Fruit fly (Drosophila melanogaster) whole organism, embryonic: ENCODE data around the gene Dop1R2.

Source experiments
- Abd-B ChIP-seq: fragments of 200-800 bp; sonication (Bioruptor generic); optimal IDR thresholded peaks from 2 replicates; lab custom pipeline; 2018; ENCODE audit warnings: missing biosample characterization, mild to moderate bottlenecking, missing genetic modification characterization, moderate library complexity
- Adf1 ChIP-seq: fragments of 200-800 bp; sonication (Bioruptor generic); IDR thresholded peaks from 2 replicates; pipeline ENCODE4 v1.3.6; 2022; ENCODE audit warnings: missing biosample characterization, missing genetic modification characterization
- Atf-2 ChIP-seq: fragments of 200-800 bp; sonication (Bioruptor generic); optimal IDR thresholded peaks from 2 replicates; lab custom pipeline; 2016; ENCODE audit warnings: missing biosample characterization, missing genetic modification characterization
- B-H2 ChIP-seq: fragments of 200-800 bp; sonication (Bioruptor generic); optimal IDR thresholded peaks from 2 replicates; lab custom pipeline; 2018; ENCODE audit warnings: missing biosample characterization, mild to moderate bottlenecking, missing genetic modification characterization
- CG1024 ChIP-seq: fragments of 200-800 bp; sonication (Bioruptor generic); IDR thresholded peaks from 2 replicates; pipeline ENCODE4 v1.3.6; 2022; ENCODE audit warnings: missing biosample characterization, missing genetic modification characterization
- CG10654 ChIP-seq: fragments of 200-800 bp; sonication (Bioruptor generic); optimal IDR thresholded peaks from 2 replicates; lab custom pipeline; 2016; ENCODE audit warnings: missing biosample characterization, missing genetic modification characterization
- CG11504 ChIP-seq: fragments of 200-800 bp; sonication (Bioruptor generic); optimal IDR thresholded peaks from 3 replicates; lab custom pipeline; 2019; ENCODE audit warnings: missing biosample characterization, mild to moderate bottlenecking, missing genetic modification characterization, moderate library complexity
- CG12071 ChIP-seq: fragments of 200-800 bp; sonication (Bioruptor generic); optimal IDR thresholded peaks from 3 replicates; lab custom pipeline; 2018; ENCODE audit warnings: missing biosample characterization, mild to moderate bottlenecking, missing genetic modification characterization
- CG15696 ChIP-seq: fragments of 200-800 bp; sonication (Bioruptor generic); optimal IDR thresholded peaks from 2 replicates; lab custom pipeline; 2019; ENCODE audit warnings: missing biosample characterization, mild to moderate bottlenecking, missing genetic modification characterization, moderate library complexity
- CG17328 ChIP-seq: fragments of 200-800 bp; sonication (Bioruptor generic); IDR thresholded peaks from 2 replicates; pipeline ENCODE4 v1.3.6; 2022; ENCODE audit warnings: missing biosample characterization, missing genetic modification characterization
- CG18262 ChIP-seq: fragments of 200-800 bp; optimal IDR thresholded peaks from 3 replicates; lab custom pipeline; 2019; ENCODE audit warnings: missing biosample characterization, mild to moderate bottlenecking, missing genetic modification characterization, moderate library complexity
- CG18476 ChIP-seq: fragments of 200-800 bp; sonication (Bioruptor generic); optimal IDR thresholded peaks from 2 replicates; lab custom pipeline; 2016; ENCODE audit warnings: missing biosample characterization, mild to moderate bottlenecking, missing genetic modification characterization
- CG2120 ChIP-seq: fragments of 200-800 bp; sonication (Bioruptor generic); optimal IDR thresholded peaks from 3 replicates; lab custom pipeline; 2016; ENCODE audit warnings: missing biosample characterization, missing genetic modification characterization
- CG2712 ChIP-seq: fragments of 200-800 bp; optimal IDR thresholded peaks from 3 replicates; lab custom pipeline; 2019; ENCODE audit warnings: missing biosample characterization, mild to moderate bottlenecking, missing genetic modification characterization, moderate library complexity
- CG2875 ChIP-seq: fragments of 200-800 bp; sonication (Bioruptor generic); optimal IDR thresholded peaks from 2 replicates; lab custom pipeline; 2017; ENCODE audit warnings: missing biosample characterization, mild to moderate bottlenecking, missing genetic modification characterization, missing genetic modification reagents
- CG3847 ChIP-seq: fragments of 200-800 bp; sonication (Bioruptor generic); IDR thresholded peaks from 2 replicates; pipeline ENCODE4 v1.3.6; 2022; ENCODE audit warnings: missing biosample characterization, missing genetic modification characterization
- CG5953 ChIP-seq: fragments of 200-800 bp; sonication (Bioruptor generic); IDR thresholded peaks from 2 replicates; pipeline ENCODE4 v1.3.6; 2022; ENCODE audit warnings: missing biosample characterization, missing genetic modification characterization
- CG7556 ChIP-seq: fragments of 200-800 bp; sonication (Bioruptor generic); optimal IDR thresholded peaks from 2 replicates; lab custom pipeline; 2017; ENCODE audit warnings: missing biosample characterization, mild to moderate bottlenecking, missing genetic modification characterization
- CG7839 ChIP-seq: fragments of 200-800 bp; sonication (Bioruptor generic); optimal IDR thresholded peaks from 3 replicates; lab custom pipeline; 2018; ENCODE audit warnings: missing biosample characterization, mild to moderate bottlenecking, missing genetic modification characterization, moderate library complexity
- D ChIP-seq, 2 experiments: fragments of 200-800 bp in 1 of 2; fragments of >200 bp in 1 of 2; sonication (Bioruptor generic) in 1 of 2; optimal IDR thresholded peaks; 2 replicates in 1 of 2; 3 replicates in 1 of 2; lab custom pipeline; 2017; ENCODE audit warnings: mild to moderate bottlenecking in 1 of 2, missing biosample characterization in 1 of 2, missing genetic modification characterization in 1 of 2, missing genetic modification reagents in 1 of 2
- Deaf1 ChIP-seq: fragments of 200-800 bp; optimal IDR thresholded peaks from 3 replicates; lab custom pipeline; 2019; ENCODE audit warnings: missing biosample characterization, mild to moderate bottlenecking, missing genetic modification characterization, moderate library complexity
- Dek ChIP-seq: fragments of 200-800 bp; sonication (Bioruptor generic); optimal IDR thresholded peaks from 3 replicates; lab custom pipeline; 2019; ENCODE audit warnings: missing biosample characterization, mild to moderate bottlenecking, missing genetic modification characterization, moderate library complexity
- Dll ChIP-seq: fragments of 200-800 bp; sonication (Bioruptor generic); IDR thresholded peaks from 4 replicates; pipeline ENCODE4 v1.3.6; 2022; ENCODE audit warnings: missing biosample characterization, missing genetic modification characterization; ENCODE audit not compliant: partially characterized antibody
- Dref ChIP-seq: fragments of 200-800 bp; sonication (Bioruptor generic); IDR thresholded peaks from 2 replicates; pipeline ENCODE4 v1.3.6; 2022; ENCODE audit warnings: missing biosample characterization, missing genetic modification characterization
- E2f1 ChIP-seq: fragments of 200-800 bp; sonication (Bioruptor generic); IDR thresholded peaks from 2 replicates; pipeline ENCODE4 v1.3.6; 2022; ENCODE audit warnings: missing biosample characterization, missing genetic modification characterization
- Elba2 ChIP-seq: fragments of 200-800 bp; sonication (Bioruptor generic); optimal IDR thresholded peaks from 3 replicates; lab custom pipeline; 2016; ENCODE audit warnings: missing biosample characterization, missing genetic modification characterization
- Ets97D ChIP-seq: fragments of 200-800 bp; sonication (Bioruptor generic); optimal IDR thresholded peaks from 3 replicates; lab custom pipeline; 2016; ENCODE audit warnings: missing biosample characterization, missing genetic modification characterization
- Hr3 ChIP-seq: fragments of 200-800 bp; sonication (Bioruptor generic); optimal IDR thresholded peaks from 3 replicates; lab custom pipeline; 2016; ENCODE audit warnings: missing biosample characterization, missing genetic modification characterization
- Jarid2 ChIP-seq: fragments of 200-800 bp; sonication (Bioruptor generic); optimal IDR thresholded peaks from 3 replicates; lab custom pipeline; 2017; ENCODE audit warnings: mild to moderate bottlenecking, missing biosample characterization, missing genetic modification reagents, missing genetic modification characterization
- Lhr ChIP-seq: fragments of 200-800 bp; sonication (Bioruptor generic); optimal IDR thresholded peaks from 3 replicates; lab custom pipeline; 2017; ENCODE audit warnings: mild to moderate bottlenecking, missing biosample characterization, missing genetic modification reagents, missing genetic modification characterization
- Mad ChIP-seq: fragments of 200-800 bp; sonication (Bioruptor generic); optimal IDR thresholded peaks from 2 replicates; lab custom pipeline; 2016; ENCODE audit warnings: missing biosample characterization, missing genetic modification characterization
- Nf-YC ChIP-seq: fragments of 200-800 bp; optimal IDR thresholded peaks from 3 replicates; lab custom pipeline; 2019; ENCODE audit warnings: missing biosample characterization, mild to moderate bottlenecking, missing genetic modification characterization, moderate library complexity
- Poxn ChIP-seq: fragments of 200-800 bp; sonication (Bioruptor generic); IDR thresholded peaks from 2 replicates; pipeline ENCODE4 v1.3.6; 2022; ENCODE audit warnings: missing biosample characterization, missing genetic modification characterization
- Rfx ChIP-seq: fragments of 200-800 bp; sonication (Bioruptor generic); IDR thresholded peaks from 2 replicates; pipeline ENCODE4 v1.3.6; 2022; ENCODE audit warnings: missing biosample characterization, missing genetic modification characterization
- chn ChIP-seq: fragments of 200-800 bp; sonication (Bioruptor generic); optimal IDR thresholded peaks from 2 replicates; lab custom pipeline; 2016; ENCODE audit warnings: missing biosample characterization, missing genetic modification characterization
- fd96Cb ChIP-seq: fragments of 200-800 bp; sonication (Bioruptor generic); optimal IDR thresholded peaks from 2 replicates; lab custom pipeline; 2018; ENCODE audit warnings: missing biosample characterization, mild to moderate bottlenecking, missing genetic modification characterization, moderate library complexity
- grn ChIP-seq: fragments of 200-800 bp; sonication (Bioruptor generic); optimal IDR thresholded peaks from 3 replicates; lab custom pipeline; 2017; ENCODE audit warnings: missing biosample characterization, missing genetic modification characterization
- hb ChIP-seq: fragments of 200-800 bp; sonication (Bioruptor generic); IDR thresholded peaks from 3 replicates; pipeline ENCODE4 v1.3.6; 2022; ENCODE audit warnings: missing biosample characterization, missing genetic modification characterization; ENCODE audit not compliant: partially characterized antibody
- hbn ChIP-seq: fragments of 200-800 bp; sonication (Bioruptor generic); IDR thresholded peaks from 2 replicates; pipeline ENCODE4 v1.3.6; 2022; ENCODE audit warnings: missing biosample characterization, missing genetic modification characterization; ENCODE audit not compliant: partially characterized antibody
- mirr ChIP-seq: fragments of 200-800 bp; sonication (Bioruptor generic); optimal IDR thresholded peaks from 3 replicates; lab custom pipeline; 2018; ENCODE audit warnings: missing biosample characterization, mild to moderate bottlenecking, missing genetic modification characterization
- peb ChIP-seq: fragments of 200-800 bp; sonication (Bioruptor generic); IDR thresholded peaks from 2 replicates; pipeline ENCODE4 v1.3.6; 2022; ENCODE audit warnings: missing biosample characterization, missing genetic modification characterization
- phol ChIP-seq: fragments of 200-800 bp; sonication (Bioruptor generic); optimal IDR thresholded peaks from 3 replicates; lab custom pipeline; 2018; ENCODE audit warnings: missing biosample characterization, mild to moderate bottlenecking, missing genetic modification characterization, moderate library complexity
- pita ChIP-seq: fragments of 200-800 bp; sonication (Bioruptor generic); optimal IDR thresholded peaks from 2 replicates; lab custom pipeline; 2017; ENCODE audit warnings: missing biosample characterization, mild to moderate bottlenecking, missing genetic modification characterization
- slbo ChIP-seq: fragments of 200-800 bp; sonication (Bioruptor generic); IDR thresholded peaks from 2 replicates; pipeline ENCODE4 v1.3.6; 2022; ENCODE audit warnings: missing biosample characterization, missing genetic modification characterization
- sr ChIP-seq: fragments of 200-800 bp; sonication (Bioruptor generic); IDR thresholded peaks from 3 replicates; pipeline ENCODE4 v1.3.6; 2022; ENCODE audit warnings: missing biosample characterization, missing genetic modification characterization
- tup ChIP-seq: fragments of 200-800 bp; sonication (Bioruptor generic); optimal IDR thresholded peaks from 2 replicates; lab custom pipeline; 2016; ENCODE audit warnings: missing biosample characterization, mild to moderate bottlenecking, missing genetic modification characterization, moderate library complexity
- twi ChIP-seq: fragments of 200-800 bp; optimal IDR thresholded peaks from 2 replicates; lab custom pipeline; 2019; ENCODE audit warnings: missing biosample characterization, mild to moderate bottlenecking, missing genetic modification characterization, moderate library complexity
- zf30C ChIP-seq: fragments of 200-800 bp; sonication (Bioruptor generic); optimal IDR thresholded peaks from 3 replicates; lab custom pipeline; 2018; ENCODE audit warnings: missing biosample characterization, mild to moderate bottlenecking, missing genetic modification characterization
- zfh1 ChIP-seq: fragments of 200-800 bp; sonication (Bioruptor generic); IDR thresholded peaks from 3 replicates; pipeline ENCODE4 v1.3.6; 2022; ENCODE audit warnings: missing biosample characterization, missing genetic modification characterization

Gene Dop1R2

dm6 chr3R:29690960-29691527, 31.3 kb upstream of the Dop1R2 start (continued):
- TF ChIP-seq Dref (GFP tag; lab: Robert Waterston, UW) (no peak), Jarid2 (GFP tag; lab: Kevin White, UChicago) (peak; percentile 42), Poxn (no peak), Adf1 (GFP tag; lab: Robert Waterston, UW) (peak; percentile 20; the same call in 1 of the 2 replicates), Dll (GFP tag; lab: Robert Waterston, UW) (0 out of 4 replicates have a peak, but pooled peaks have one; percentile 28), chn (GFP tag; lab: Kevin White, UChicago) (no peak), Mad (GFP tag; lab: Kevin White, UChicago) (no peak), Elba2 (GFP tag; lab: Kevin White, UChicago) (peak; percentile 79), CG5953 (GFP tag; lab: Robert Waterston, UW) (no peak), mirr (no peak), slbo (no peak), twi (tag; lab: Kevin White, UChicago) (no peak), Nf-YC (tag; lab: Kevin White, UChicago) (peak; percentile 95), Deaf1 (tag; lab: Kevin White, UChicago) (peak; percentile 53)
- TF ChIP-seq, all 482 proteins: peak for 21

dm6 chr3R:29690539-29690852, 30.7 kb upstream of the Dop1R2 start:
- TF ChIP-seq grn (GFP tag; lab: Kevin White, UChicago) (no peak), Ets97D (GFP tag; lab: Kevin White, UChicago) (no peak), CG2712 (tag; lab: Kevin White, UChicago) (peak; percentile 54), fd96Cb (tag; lab: Kevin White, UChicago) (peak; percentile 59), Lhr (GFP tag; lab: Kevin White, UChicago) (peak; percentile 2), CG7839 (peak; percentile 58), sr (GFP tag; lab: Robert Waterston, UW) (no peak), CG2120 (GFP tag; lab: Kevin White, UChicago) (peak; percentile 0), B-H2 (GFP tag; lab: Kevin White, UChicago) (no peak), zf30C (GFP tag; lab: Kevin White, UChicago) (peak; percentile 53), peb (GFP tag; lab: Robert Waterston, UW) (no peak), CG18476 (GFP tag; lab: Kevin White, UChicago) (peak; percentile 2), CG18262 (tag; lab: Kevin White, UChicago) (peak; percentile 56), zfh1 (GFP tag; lab: Robert Waterston, UW) (peak; percentile 33; the same call in 1 of the 3 replicates), CG1024 (GFP tag; lab: Robert Waterston, UW) (no peak), Abd-B (GFP tag; lab: Kevin White, UChicago) (peak; percentile 51), hbn (no peak), CG7556 (peak; percentile 46), CG11504 (tag; lab: Kevin White, UChicago) (peak; percentile 71), Rfx (GFP tag; lab: Robert Waterston, UW) (no peak; the same call in 1 of the 2 replicates), CG2875 (GFP tag; lab: Kevin White, UChicago) (peak; percentile 5), Nf-YC (tag; lab: Kevin White, UChicago) (no peak), Hr3 (peak; percentile 34), hb (GFP tag; lab: Robert Waterston, UW) (no peak), Dek (tag; lab: Kevin White, UChicago) (peak; percentile 14), CG3847 (GFP tag; lab: Robert Waterston, UW) (0 out of 2 replicates have a peak, but pooled peaks have one; percentile 20), CG17328 (GFP tag; lab: Robert Waterston, UW) (peak; percentile 43; the same call in 1 of the 2 replicates), E2f1 (GFP tag; lab: Robert Waterston, UW) (no peak), phol (tag; lab: Kevin White, UChicago) (peak; percentile 61), D (optimal IDR thresholded peaks at IDR 0.05; lab: Kevin White, UChicago) (no peak), D (GFP tag; optimal IDR thresholded peaks at IDR 0.05; lab: Kevin White, UChicago) (peak; percentile 37), pita (no peak), CG10654 (GFP tag; lab: Kevin White, UChicago) (peak; percentile 4), CG12071 (GFP tag; lab: Kevin White, UChicago) (peak; percentile 9), Atf-2 (GFP tag; lab: Kevin White, UChicago) (peak; percentile 12), tup (GFP tag; lab: Kevin White, UChicago) (no peak), CG15696 (tag; lab: Kevin White, UChicago) (peak; percentile 28)
